Worm (Caenorhabditis elegans) whole organism, L3 larva: ENCODE data around the gene F36D4.6.
A peak's percentile ranks its signal among the peaks of the same experiment; 100 is the strongest.
"Not testable (repeated sequence)": the region's sequence is repeated elsewhere in the genome, so short reads cannot be mapped to it uniquely, and the experiment has no call there.

Experiments used
- aly-2 ChIP-seq: fragments of 150-350 bp; optimal IDR thresholded peaks from 2 replicates; lab custom pipeline; 2014; ENCODE audit warnings: missing biosample characterization, missing genetic modification characterization
- ceh-16 ChIP-seq: sonication (generic microtip); optimal IDR thresholded peaks from 2 replicates; lab custom pipeline; 2017; ENCODE audit warnings: missing biosample characterization, missing genetic modification characterization
- ceh-9 ChIP-seq: sonication (generic microtip); optimal IDR thresholded peaks from 2 replicates; lab custom pipeline; 2018; ENCODE audit warnings: missing biosample characterization, missing genetic modification characterization
- elt-2 ChIP-seq: sonication (generic microtip); optimal IDR thresholded peaks from 2 replicates; lab custom pipeline; 2016; ENCODE audit warnings: missing genetic modification reagents, mild to moderate bottlenecking, missing genetic modification characterization, missing compliant biosample characterization
- eor-1 ChIP-seq, 2 experiments: fragments of 150-350 bp; optimal IDR thresholded peaks; 2 replicates each; lab custom pipeline; 2014 to 2018; ENCODE audit warnings: missing biosample characterization in 2 of 2, missing genetic modification characterization in 2 of 2
- jun-1 ChIP-seq: fragments of 150-350 bp; optimal IDR thresholded peaks from 2 replicates; lab custom pipeline; 2014; ENCODE audit warnings: missing biosample characterization, missing genetic modification reagents, missing genetic modification characterization
- lin-39 ChIP-seq: fragments of 150-350 bp; optimal IDR thresholded peaks from 2 replicates; lab custom pipeline; 2018; ENCODE audit warnings: missing biosample characterization, missing genetic modification reagents, missing genetic modification characterization
- nhr-11 ChIP-seq: fragments of 150-350 bp; optimal IDR thresholded peaks from 2 replicates; lab custom pipeline; 2014; ENCODE audit warnings: missing biosample characterization, missing genetic modification characterization
- nhr-12 ChIP-seq: fragments of 150-350 bp; optimal IDR thresholded peaks from 2 replicates; lab custom pipeline; 2014; ENCODE audit warnings: missing biosample characterization, missing genetic modification characterization
- nhr-23 ChIP-seq: fragments of 150-350 bp; optimal IDR thresholded peaks from 2 replicates; lab custom pipeline; 2014; ENCODE audit warnings: missing biosample characterization, missing genetic modification reagents, missing genetic modification characterization
- nhr-25 ChIP-seq: sonication (generic microtip); optimal IDR thresholded peaks from 2 replicates; lab custom pipeline; 2017; ENCODE audit warnings: missing biosample characterization, missing genetic modification characterization
- nhr-67 ChIP-seq: fragments of 150-350 bp; optimal IDR thresholded peaks from 2 replicates; lab custom pipeline; 2014; ENCODE audit warnings: missing biosample characterization, missing genetic modification characterization
- pha-4 ChIP-seq: fragments of 150-350 bp; optimal IDR thresholded peaks from 2 replicates; lab custom pipeline; 2014; ENCODE audit warnings: missing biosample characterization, missing genetic modification reagents, missing genetic modification characterization
- pqm-1 ChIP-seq: fragments of 150-350 bp; optimal IDR thresholded peaks from 2 replicates; lab custom pipeline; 2017; ENCODE audit warnings: missing biosample characterization, missing genetic modification characterization, inconsistent platforms
- sea-2 ChIP-seq: fragments of 150-350 bp; sonication (generic microtip); optimal IDR thresholded peaks from 4 replicates; lab custom pipeline; 2014; ENCODE audit warnings: missing biosample characterization, missing genetic modification reagents, missing genetic modification characterization
- skn-1 ChIP-seq: fragments of 150-350 bp; optimal IDR thresholded peaks from 2 replicates; lab custom pipeline; 2014; ENCODE audit warnings: missing biosample characterization, missing genetic modification characterization
- unc-62 ChIP-seq: fragments of 150-350 bp; sonication (generic microtip); optimal IDR thresholded peaks from 4 replicates; lab custom pipeline; 2014; ENCODE audit warnings: missing biosample characterization, missing genetic modification reagents, missing genetic modification characterization

The F36D4.6 gene

ce11 chrV:9382538-9383328 is 44.2 kb downstream of the F36D4.6 start:
- TF ChIP-seq elt-2 (tag; lab: Kevin White, UChicago) (peak; percentile 43), sea-2 (GFP tag; lab: Kevin White, UChicago) (no peak), nhr-11 (no peak), jun-1 (tag; lab: Kevin White, UChicago) (no peak), nhr-12 (tag; lab: Kevin White, UChicago) (no peak), pha-4 (tag; lab: Kevin White, UChicago) (peak; percentile 55)

- TF ChIP-seq nhr-12 (tag; lab: Kevin White, UChicago) = no peak
- no peak for TF ChIP-seq nhr-67 (tag; lab: Kevin White, UChicago)
- no peak for TF ChIP-seq nhr-25
- no peak for TF ChIP-seq skn-1
- no peak for TF ChIP-seq eor-1 (tag; optimal IDR thresholded peaks at IDR 0.05; lab: Kevin White, UChicago)
- TF ChIP-seq unc-62 (GFP tag; lab: Kevin White, UChicago) = no peak
- TF ChIP-seq nhr-23 = no peak
- no peak for TF ChIP-seq lin-39 (tag; lab: Kevin White, UChicago)
- TF ChIP-seq pqm-1 = no peak
Observed at ce11 chrV:9381846-9382363, 45.1 kb downstream of the F36D4.6 start, which contains the start of gene E02C12.12. Gene E02C12.12 (minus strand): TSS chrV:9382313.

ce11 chrV:9379808-9380207 is 47.2 kb downstream of the F36D4.6 start, which contains the start of gene E02C12.11:
Gene E02C12.11 (minus strand): TSS chrV:9379908.
- TF ChIP-seq pha-4, ceh-16, ceh-9 (tag; lab: Kevin White, UChicago): not testable (repeated sequence)

ce11 chrV:9378335-9378734 is 48.6 kb downstream of the F36D4.6 start, which contains the start of gene E02C12.10:
Gene E02C12.10 (minus strand): TSS chrV:9378409.
- no peak for TF ChIP-seq aly-2 (tag; lab: Kevin White, UChicago)
